Worm (Caenorhabditis elegans) whole organism, late embryonic: ENCODE data around the gene gcy-21.

ENCODE experiments used
- C38D4.7 ChIP-seq: fragments of 200-800 bp; sonication (Bioruptor generic); optimal IDR thresholded peaks from 2 replicates; lab custom pipeline; 2018; ENCODE audit warnings: mild to moderate bottlenecking, missing genetic modification characterization, moderate library complexity, missing compliant biosample characterization
- K02D7.2 ChIP-seq: sonication (generic microtip); optimal IDR thresholded peaks from 2 replicates; lab custom pipeline; 2017; ENCODE audit warnings: mild to moderate bottlenecking, missing genetic modification characterization, missing compliant biosample characterization
- ama-1 ChIP-seq: fragments of 150-350 bp; optimal IDR thresholded peaks from 2 replicates; lab custom pipeline; 2014
- dmd-4 ChIP-seq: sonication (generic microtip); optimal IDR thresholded peaks from 2 replicates; lab custom pipeline; 2016; ENCODE audit warnings: borderline replicate concordance, missing genetic modification characterization, missing compliant biosample characterization
- elt-2 ChIP-seq: sonication (generic microtip); optimal IDR thresholded peaks from 2 replicates; lab custom pipeline; 2016; ENCODE audit warnings: missing genetic modification reagents, missing genetic modification characterization, missing compliant biosample characterization
- elt-4 ChIP-seq: sonication (generic microtip); optimal IDR thresholded peaks from 2 replicates; lab custom pipeline; 2016; ENCODE audit warnings: missing genetic modification characterization, missing compliant biosample characterization
- eyg-1 ChIP-seq: sonication (generic microtip); optimal IDR thresholded peaks from 2 replicates; lab custom pipeline; 2016; ENCODE audit warnings: missing genotype, missing genetic modification characterization, missing compliant biosample characterization
- pha-2 ChIP-seq: sonication (generic microtip); optimal IDR thresholded peaks from 2 replicates; lab custom pipeline; 2017; ENCODE audit warnings: mild to moderate bottlenecking, missing genetic modification characterization, missing compliant biosample characterization
- pha-4 ChIP-seq: fragments of 150-350 bp; optimal IDR thresholded peaks from 2 replicates; lab custom pipeline; 2018; ENCODE audit warnings: missing biosample characterization, missing genetic modification reagents, missing genetic modification characterization
- pqm-1 ChIP-seq: sonication (generic microtip); optimal IDR thresholded peaks from 2 replicates; lab custom pipeline; 2016; ENCODE audit warnings: missing genetic modification characterization, missing compliant biosample characterization
- rnt-1 ChIP-seq: sonication (generic microtip); optimal IDR thresholded peaks from 2 replicates; lab custom pipeline; 2016; ENCODE audit warnings: missing genetic modification characterization, missing compliant biosample characterization
- ttx-3 ChIP-seq: sonication (generic microtip); optimal IDR thresholded peaks from 2 replicates; lab custom pipeline; 2016; ENCODE audit warnings: missing genetic modification reagents, missing genetic modification characterization, missing compliant biosample characterization
- unc-3 ChIP-seq, 2 experiments: fragments of 200-800 bp in 1 of 2; sonication (Bioruptor generic) in 1 of 2; sonication (generic microtip) in 1 of 2; conservative IDR thresholded peaks in 1 of 2; optimal IDR thresholded peaks in 1 of 2; 2 replicates each; pipeline versions ENCODE4 v1.3.6 to Lab custom; 2016 to 2022; ENCODE audit warnings: missing compliant biosample characterization in 2 of 2, missing genetic modification characterization in 2 of 2, missing genetic modification reagents in 1 of 2
- unc-86 ChIP-seq: sonication (generic microtip); optimal IDR thresholded peaks from 2 replicates; lab custom pipeline; 2016; ENCODE audit warnings: missing genetic modification characterization, missing compliant biosample characterization

ce11 chrII:2681118-2681517 is 21.7 kb downstream of the gcy-21 start, which contains the start of gene F34D6.1:
- TF ChIP-seq ttx-3 (tag; lab: Kevin White, UChicago), result no peak
- TF ChIP-seq K02D7.2 (tag; lab: Kevin White, UChicago), result no peak
- TF ChIP-seq dmd-4 (tag; lab: Kevin White, UChicago), result no peak
- no peak for TF ChIP-seq elt-4
- no peak for TF ChIP-seq C38D4.7 (GFP tag; lab: Kevin White, UChicago)
- TF ChIP-seq pha-4 (tag; lab: Kevin White, UChicago), result no peak
- no peak for TF ChIP-seq ama-1
- TF ChIP-seq rnt-1 (tag; lab: Kevin White, UChicago), result no peak
- TF ChIP-seq unc-3 (GFP tag; conservative IDR thresholded peaks at IDR 0.05; lab: Robert Waterston, UW), result no peak
- no peak for TF ChIP-seq unc-3 (tag; optimal IDR thresholded peaks at IDR 0.05; lab: Kevin White, UChicago)
- TF ChIP-seq unc-86, result no peak
- TF ChIP-seq eyg-1 (tag; lab: Kevin White, UChicago), result no peak
- TF ChIP-seq pqm-1, result no peak
- no peak for TF ChIP-seq pha-2 (tag; lab: Kevin White, UChicago)
- no peak for TF ChIP-seq elt-2 (tag; lab: Kevin White, UChicago)
